Fruit fly (Drosophila melanogaster) whole organism, pupa: Measurements from ENCODE around the gene CG11892.

Experiments used
- CG10348 ChIP-seq: fragments of 200-800 bp; sonication (Bioruptor generic); IDR thresholded peaks from 2 replicates; pipeline ENCODE4 v1.3.6; 2022; ENCODE audit warnings: missing biosample characterization, missing genetic modification characterization
- CG15710 ChIP-seq: fragments of 200-800 bp; sonication (Bioruptor generic); optimal IDR thresholded peaks from 2 replicates; lab custom pipeline; 2018; ENCODE audit warnings: missing biosample characterization, mild to moderate bottlenecking, missing genetic modification characterization, moderate library complexity
- CG32121 ChIP-seq: fragments of 200-800 bp; sonication (Bioruptor generic); IDR thresholded peaks from 2 replicates; pipeline ENCODE4 v1.3.6; 2022; ENCODE audit warnings: missing biosample characterization, missing genetic modification characterization
- CG34367 ChIP-seq: fragments of 200-800 bp; sonication (Bioruptor generic); optimal IDR thresholded peaks from 2 replicates; lab custom pipeline; 2018; ENCODE audit warnings: missing biosample characterization, mild to moderate bottlenecking, missing genetic modification characterization
- CG8159 ChIP-seq: fragments of 200-800 bp; sonication (Bioruptor generic); optimal IDR thresholded peaks from 3 replicates; lab custom pipeline; 2018; ENCODE audit warnings: missing biosample characterization, mild to moderate bottlenecking, missing genetic modification characterization, moderate library complexity
- CG8301 ChIP-seq: fragments of 200-800 bp; sonication (Bioruptor generic); optimal IDR thresholded peaks from 2 replicates; lab custom pipeline; 2018; ENCODE audit warnings: missing biosample characterization, mild to moderate bottlenecking, missing genetic modification characterization
- CG9948 ChIP-seq: fragments of 200-800 bp; sonication (Bioruptor generic); optimal IDR thresholded peaks from 2 replicates; lab custom pipeline; 2018; ENCODE audit warnings: missing biosample characterization, mild to moderate bottlenecking, missing genetic modification characterization, moderate library complexity
- D1 ChIP-seq: fragments of 200-800 bp; sonication (Bioruptor generic); optimal IDR thresholded peaks from 2 replicates; lab custom pipeline; 2018; ENCODE audit warnings: missing biosample characterization, mild to moderate bottlenecking, missing genetic modification characterization, moderate library complexity
- EcR ChIP-seq: fragments of 200-800 bp; sonication (Bioruptor generic); optimal IDR thresholded peaks from 3 replicates; lab custom pipeline; 2019; ENCODE audit warnings: missing biosample characterization, missing genetic modification characterization, mild to moderate bottlenecking, moderate library complexity, missing genetic modification reagents
- Ets98B ChIP-seq: fragments of 200-800 bp; sonication (Bioruptor generic); IDR thresholded peaks from 2 replicates; pipeline ENCODE4 v1.3.6; 2022; ENCODE audit warnings: missing biosample characterization, missing genetic modification characterization
- Pif1B ChIP-seq: fragments of 200-800 bp; sonication (Bioruptor generic); optimal IDR thresholded peaks from 3 replicates; lab custom pipeline; 2016; ENCODE audit warnings: missing biosample characterization, missing genetic modification characterization
- gl ChIP-seq: fragments of 200-800 bp; sonication (Bioruptor generic); optimal IDR thresholded peaks from 2 replicates; lab custom pipeline; 2018; ENCODE audit warnings: missing biosample characterization, mild to moderate bottlenecking, missing genetic modification characterization
- rn ChIP-seq: fragments of 200-800 bp; sonication (Bioruptor generic); IDR thresholded peaks from 2 replicates; pipeline ENCODE4 v1.3.6; 2022; ENCODE audit warnings: missing biosample characterization, missing genetic modification characterization

DNA sequence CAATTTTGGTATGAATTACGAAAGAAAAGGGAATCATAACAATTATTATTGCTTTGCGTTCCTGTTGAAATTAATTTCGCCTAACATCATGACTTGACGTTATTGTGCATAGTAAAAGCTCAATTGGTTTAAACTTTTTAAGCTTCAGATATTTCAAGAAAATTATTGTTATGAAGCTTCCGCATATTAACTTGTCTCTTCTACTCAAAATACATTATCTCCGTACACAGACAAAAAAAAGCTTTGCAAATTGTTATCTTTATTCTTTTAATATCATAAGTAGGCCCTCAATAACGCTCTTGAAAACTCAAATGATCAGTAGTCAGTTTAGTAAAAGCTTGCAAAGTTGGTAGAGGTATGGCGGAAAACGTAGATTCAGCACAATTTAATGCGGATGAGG, 5.8 kb downstream of the CG11892 start, which contains the start of gene CG13658:
- TF ChIP-seq CG8159 (tag; lab: Kevin White, UChicago) (no peak), CG8301 (tag; lab: Kevin White, UChicago) (no peak), EcR (GFP tag; lab: Kevin White, UChicago) (no peak), Pif1B (GFP tag; lab: Kevin White, UChicago) (no peak), gl (tag; lab: Kevin White, UChicago) (no peak), rn (GFP tag; lab: Robert Waterston, UW) (no peak), Ets98B (GFP tag; lab: Robert Waterston, UW) (no peak), CG34367 (no peak), CG32121 (GFP tag; lab: Robert Waterston, UW) (no peak), D1 (no peak), CG9948 (tag; lab: Kevin White, UChicago) (no peak), CG10348 (GFP tag; lab: Robert Waterston, UW) (no peak), CG15710 (tag; lab: Kevin White, UChicago) (no peak)
